Worm (Caenorhabditis elegans): ENCODE results near the gene chca-1.

chca-1 gene

DNA sequence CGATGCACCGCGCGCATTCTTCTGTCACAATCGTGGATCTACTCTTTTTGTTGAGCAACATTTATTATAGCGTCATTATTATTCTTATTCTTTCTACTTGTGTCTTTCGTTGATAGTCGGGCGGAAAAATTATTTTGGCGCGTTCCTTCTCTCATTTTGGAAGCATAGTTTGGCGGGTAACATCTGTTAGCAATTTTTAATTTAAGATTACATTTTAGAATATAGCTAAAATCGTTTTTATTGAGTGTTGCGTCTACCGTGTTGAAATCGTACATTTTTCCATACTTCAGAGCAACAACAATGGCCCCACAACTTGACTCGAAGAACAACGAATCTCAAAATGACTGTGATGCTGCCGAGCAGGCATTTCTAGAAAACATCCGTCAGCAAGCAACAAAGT, 39.5 kb downstream of the chca-1 start, which contains the start of gene sdz-36:
sdz-36 (plus strand) TSS at position 301 of the 400 bp plus-strand sequence.
- no peak for TF ChIP-seq hlh-1 (tag; optimal IDR thresholded peaks at IDR 0.05)

DNA sequence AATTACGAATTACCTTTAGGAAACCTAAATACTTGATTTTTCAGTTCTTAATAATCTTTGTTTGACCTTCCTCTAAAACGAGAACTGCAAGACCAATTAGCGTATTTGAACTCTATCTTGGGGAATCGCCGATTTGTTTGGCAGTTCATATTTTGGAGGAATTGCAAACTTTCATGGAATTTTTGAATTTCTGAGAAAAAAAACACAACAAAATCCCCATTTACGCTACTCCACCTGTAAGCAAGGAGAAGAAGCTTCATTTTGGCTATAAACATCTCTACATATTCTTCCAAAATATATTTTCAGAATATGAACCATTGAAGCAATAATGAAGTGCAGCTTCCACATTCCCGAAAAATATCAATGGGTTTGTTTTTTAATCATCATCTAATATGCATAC, 41.7 kb downstream of the chca-1 start, which contains the start of gene twk-9:
twk-9 (plus strand) TSS at position 301 of the 400 bp plus-strand sequence.
- TF ChIP-seq unc-120 (tag; optimal IDR thresholded peaks at IDR 0.05; ENCODE audit: poor library complexity, severe bottlenecking) (no peak), zip-8 (tag; optimal IDR thresholded peaks at IDR 0.05) (no peak), lin-32 (GFP tag; optimal IDR thresholded peaks at IDR 0.05) (no peak), mab-5 (tag; optimal IDR thresholded peaks at IDR 0.05) (no peak), sem-2 (GFP tag; optimal IDR thresholded peaks at IDR 0.05) (no peak), M03D4.4 (tag; optimal IDR thresholded peaks at IDR 0.05) (no peak), snpc-4 (tag; optimal IDR thresholded peaks at IDR 0.05) (no peak)

DNA sequence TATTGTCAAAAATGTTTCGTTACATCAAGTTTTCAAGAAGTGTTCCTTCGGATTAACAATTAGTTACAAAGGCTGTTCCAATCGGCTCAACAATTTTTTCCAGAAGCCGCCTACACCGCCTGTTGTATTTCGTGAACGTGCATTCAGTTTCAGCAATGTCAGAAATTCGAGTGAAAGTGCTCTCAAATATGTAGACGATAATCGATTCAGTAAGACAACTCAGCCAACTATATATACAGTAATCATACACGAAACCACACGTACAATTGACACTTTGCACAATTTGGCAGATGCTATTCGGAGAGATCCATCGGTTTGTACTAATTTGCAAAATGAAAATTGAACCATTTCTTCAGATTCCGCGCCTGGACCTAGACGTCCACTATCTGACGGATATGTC, 45.3 kb downstream of the chca-1 start:
- TF ChIP-seq zip-8 (tag; optimal IDR thresholded peaks at IDR 0.05) (no peak), nhr-2 (tag; optimal IDR thresholded peaks at IDR 0.05) (no peak), unc-120 (tag; optimal IDR thresholded peaks at IDR 0.05; ENCODE audit: poor library complexity, severe bottlenecking) (no peak), nhr-12 (tag; optimal IDR thresholded peaks at IDR 0.05) (no peak), sem-2 (GFP tag; optimal IDR thresholded peaks at IDR 0.05) (no peak), elt-3 (tag; optimal IDR thresholded peaks at IDR 0.05) (no peak), lsy-2 (tag; optimal IDR thresholded peaks at IDR 0.05) (no peak), nhr-28 (tag; optimal IDR thresholded peaks at IDR 0.05) (no peak), nhr-76 (tag; optimal IDR thresholded peaks at IDR 0.05) (no peak)

DNA sequence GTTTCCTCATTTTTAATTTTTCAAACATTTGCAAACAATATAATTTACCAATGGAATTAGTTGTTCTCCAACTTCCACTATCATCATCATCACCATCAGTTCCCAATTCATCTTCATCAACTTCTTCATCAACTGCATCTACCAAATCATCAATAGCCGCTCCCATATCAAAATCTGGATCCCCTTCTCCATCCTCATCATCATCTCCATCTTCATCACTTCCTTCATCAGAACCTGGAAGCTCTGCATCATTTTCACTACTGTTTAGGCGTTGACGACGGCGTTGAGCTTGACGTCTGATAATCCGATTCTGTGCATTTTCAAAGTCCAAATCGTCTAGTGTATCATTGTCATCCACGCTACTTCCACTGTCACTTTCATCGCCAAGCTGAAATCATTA, 46.7 kb downstream of the chca-1 start:
- TF ChIP-seq hlh-1 (tag; optimal IDR thresholded peaks at IDR 0.05) (no peak), elt-1 (tag; optimal IDR thresholded peaks at IDR 0.05; ENCODE audit: borderline replicate concordance, insufficient read depth) (no peak), unc-39 (tag; optimal IDR thresholded peaks at IDR 0.05) (no peak), mab-5 (tag; optimal IDR thresholded peaks at IDR 0.05) (no peak), ces-1 (GFP tag; optimal IDR thresholded peaks at IDR 0.05) (no peak), zip-8 (tag; optimal IDR thresholded peaks at IDR 0.05) (no peak), tbx-8 (GFP tag; optimal IDR thresholded peaks at IDR 0.05) (no peak), nhr-28 (tag; optimal IDR thresholded peaks at IDR 0.05) (no peak), flh-1 (GFP tag; optimal IDR thresholded peaks at IDR 0.05) (no peak), ceh-39 (tag; optimal IDR thresholded peaks at IDR 0.05) (no peak), elt-3 (tag; optimal IDR thresholded peaks at IDR 0.05) (no peak), bed-3 (GFP tag; optimal IDR thresholded peaks at IDR 0.05) (no peak), snpc-4 (tag; optimal IDR thresholded peaks at IDR 0.05) (no peak), nhr-237 (tag; optimal IDR thresholded peaks at IDR 0.05) (no peak)

DNA sequence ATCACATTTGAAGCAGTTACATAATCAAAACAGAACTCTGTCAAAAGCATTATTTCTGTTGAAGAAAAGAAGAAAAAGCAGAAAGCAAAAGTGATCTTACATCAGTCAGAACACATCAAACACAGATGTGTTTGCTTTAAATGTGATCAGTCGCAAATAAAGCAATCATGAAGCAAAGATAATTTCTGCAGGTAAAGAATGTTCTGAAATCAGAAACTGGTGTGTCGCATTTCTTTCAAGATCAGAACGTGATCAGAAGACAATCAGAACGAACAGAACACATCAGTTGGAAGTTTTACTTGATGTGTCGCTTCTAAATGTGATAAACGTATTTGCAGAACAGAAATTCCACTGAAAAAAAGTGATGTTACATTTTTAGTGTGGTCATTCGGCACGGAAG, 47.9 kb downstream of the chca-1 start:
- TF ChIP-seq snpc-4 (tag; optimal IDR thresholded peaks at IDR 0.05): no peak
- TF ChIP-seq flh-1 (GFP tag; optimal IDR thresholded peaks at IDR 0.05): no peak
- no peak for TF ChIP-seq unc-39 (tag; optimal IDR thresholded peaks at IDR 0.05)
- no peak for TF ChIP-seq nhr-76 (tag; optimal IDR thresholded peaks at IDR 0.05)
- no peak for TF ChIP-seq ces-1 (GFP tag; optimal IDR thresholded peaks at IDR 0.05)
- no peak for TF ChIP-seq lin-32 (GFP tag; optimal IDR thresholded peaks at IDR 0.05)
- no peak for TF ChIP-seq cnd-1 (tag; optimal IDR thresholded peaks at IDR 0.05)
- no peak for TF ChIP-seq ztf-11 (tag; optimal IDR thresholded peaks at IDR 0.05)
- no peak for TF ChIP-seq hlh-1 (tag; optimal IDR thresholded peaks at IDR 0.05)
- TF ChIP-seq mab-5 (tag; optimal IDR thresholded peaks at IDR 0.05): no peak
- no peak for TF ChIP-seq ceh-83 (GFP tag; optimal IDR thresholded peaks at IDR 0.05)
